Worm (Caenorhabditis elegans): Measurements from ENCODE around the gene C54D10.9.

C54D10.9 gene

ce11 chrV:12414362-12414761 is 32.6 kb upstream of the C54D10.9 start:
- peak; percentile 55 for TF ChIP-seq pqm-1 (tag; optimal IDR thresholded peaks at IDR 0.05)
- TF ChIP-seq elt-2 (tag; optimal IDR thresholded peaks at IDR 0.05): peak; percentile 62
- TF ChIP-seq snpc-4 (tag; optimal IDR thresholded peaks at IDR 0.05): no peak
- TF ChIP-seq skn-1 (tag; optimal IDR thresholded peaks at IDR 0.05): peak; percentile 51
- peak; percentile 15 for TF ChIP-seq pha-4 (tag; optimal IDR thresholded peaks at IDR 0.05)

- TF ChIP-seq elt-1 (tag; optimal IDR thresholded peaks at IDR 0.05) (no peak), ama-1 (optimal IDR thresholded peaks at IDR 0.05) (no peak), fkh-2 (tag; optimal IDR thresholded peaks at IDR 0.05) (no peak), pqm-1 (tag; optimal IDR thresholded peaks at IDR 0.05) (peak; percentile 79), ceh-16 (tag; optimal IDR thresholded peaks at IDR 0.05) (no peak), elt-2 (tag; optimal IDR thresholded peaks at IDR 0.05) (peak; percentile 78), R02D3.7 (tag; optimal IDR thresholded peaks at IDR 0.05) (no peak)
Observed at ce11 chrV:12415656-12416055, 31.3 kb upstream of the C54D10.9 start, which contains the start of gene cdr-2. Gene cdr-2, minus strand, starts transcription at chrV:12415709.

ce11 chrV:12417277-12417676 is 29.7 kb upstream of the C54D10.9 start, which contains the start of gene cdr-3:
Gene cdr-3, minus strand, starts transcription at chrV:12417377.
- TF ChIP-seq unc-62 (GFP tag; optimal IDR thresholded peaks at IDR 0.05): no peak
- TF ChIP-seq zag-1 (tag; optimal IDR thresholded peaks at IDR 0.05): no peak
- no peak for TF ChIP-seq tbx-2 (tag; optimal IDR thresholded peaks at IDR 0.05)
- no peak for TF ChIP-seq lin-39 (tag; optimal IDR thresholded peaks at IDR 0.05)
- TF ChIP-seq ztf-11 (tag; optimal IDR thresholded peaks at IDR 0.05): no peak
- no peak for TF ChIP-seq R02D3.7 (tag; optimal IDR thresholded peaks at IDR 0.05)
- no peak for TF ChIP-seq daf-12 (tag; optimal IDR thresholded peaks at IDR 0.05)
- no peak for TF ChIP-seq nhr-77 (tag; optimal IDR thresholded peaks at IDR 0.05)
- no peak for TF ChIP-seq lsy-12 (tag; optimal IDR thresholded peaks at IDR 0.05)

ce11 chrV:12418292-12418691 is 28.7 kb upstream of the C54D10.9 start, which contains the start of gene C54D10.3:
Gene C54D10.3, plus strand, starts transcription at chrV:12418592.
- TF ChIP-seq elt-2 (tag; optimal IDR thresholded peaks at IDR 0.05) (no peak), aly-2 (tag; optimal IDR thresholded peaks at IDR 0.05) (no peak), nhr-11 (tag; optimal IDR thresholded peaks at IDR 0.05) (no peak), jun-1 (tag; optimal IDR thresholded peaks at IDR 0.05) (no peak), lin-15B (tag; optimal IDR thresholded peaks at IDR 0.05) (no peak), ztf-11 (tag; optimal IDR thresholded peaks at IDR 0.05) (no peak), pqm-1 (tag; optimal IDR thresholded peaks at IDR 0.05) (no peak), ztf-4 (tag; optimal IDR thresholded peaks at IDR 0.05) (no peak), unc-62 (GFP tag; optimal IDR thresholded peaks at IDR 0.05) (no peak), egl-27 (tag; optimal IDR thresholded peaks at IDR 0.05) (no peak), fos-1 (tag; optimal IDR thresholded peaks at IDR 0.05) (no peak), sea-2 (GFP tag; optimal IDR thresholded peaks at IDR 0.05) (no peak), mdl-1 (tag; optimal IDR thresholded peaks at IDR 0.05) (no peak), R02D3.7 (tag; optimal IDR thresholded peaks at IDR 0.05) (no peak), tbx-2 (tag; optimal IDR thresholded peaks at IDR 0.05) (no peak), zag-1 (tag; optimal IDR thresholded peaks at IDR 0.05) (no peak), fkh-2 (tag; optimal IDR thresholded peaks at IDR 0.05) (no peak), nhr-67 (tag; optimal IDR thresholded peaks at IDR 0.05) (no peak), egl-5 (tag; optimal IDR thresholded peaks at IDR 0.05) (no peak), ama-1 (optimal IDR thresholded peaks at IDR 0.05) (no peak)

ce11 chrV:12420843-12421242 is 26.1 kb upstream of the C54D10.9 start, which contains the start of gene C54D10.4:
Gene C54D10.4, minus strand, starts transcription at chrV:12420943.
- TF ChIP-seq daf-12 (tag; optimal IDR thresholded peaks at IDR 0.05): no peak
- no peak for TF ChIP-seq fkh-10 (GFP tag; optimal IDR thresholded peaks at IDR 0.05)
- TF ChIP-seq unc-62 (GFP tag; optimal IDR thresholded peaks at IDR 0.05): no peak
- TF ChIP-seq nhr-77 (tag; optimal IDR thresholded peaks at IDR 0.05): no peak
- TF ChIP-seq elt-2 (tag; optimal IDR thresholded peaks at IDR 0.05): no peak

DNA sequence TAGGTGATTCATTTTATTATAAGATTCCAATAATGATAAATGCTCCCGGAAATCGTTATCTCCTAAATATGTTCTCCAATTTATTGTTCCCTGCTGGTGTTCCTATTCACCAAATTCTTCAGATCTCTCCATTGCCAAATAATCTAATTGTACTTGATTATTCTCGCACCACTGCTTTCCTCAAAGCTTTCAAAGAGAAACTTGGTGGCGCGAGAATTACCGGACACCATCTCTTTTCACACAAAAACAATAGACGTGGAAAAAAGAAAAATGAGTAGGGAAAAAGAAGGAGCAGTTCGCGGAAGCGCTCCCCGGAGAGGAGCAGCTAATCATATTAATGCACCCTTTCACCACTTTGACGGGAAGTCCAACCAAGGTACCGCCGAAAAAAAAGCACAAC is 25.6 kb upstream of the C54D10.9 start:
- TF ChIP-seq daf-12 (tag; optimal IDR thresholded peaks at IDR 0.05) (no peak), ceh-82 (tag; optimal IDR thresholded peaks at IDR 0.05) (no peak), nhr-28 (tag; optimal IDR thresholded peaks at IDR 0.05) (no peak), ZK546.5 (tag; optimal IDR thresholded peaks at IDR 0.05) (no peak), nhr-11 (tag; optimal IDR thresholded peaks at IDR 0.05) (no peak), nhr-25 (tag; optimal IDR thresholded peaks at IDR 0.05) (no peak), jun-1 (tag; optimal IDR thresholded peaks at IDR 0.05) (no peak), pha-4 (tag; optimal IDR thresholded peaks at IDR 0.05) (no peak), tbx-2 (tag; optimal IDR thresholded peaks at IDR 0.05) (no peak), nhr-23 (tag; optimal IDR thresholded peaks at IDR 0.05) (no peak), ceh-28 (tag; optimal IDR thresholded peaks at IDR 0.05) (no peak), nhr-76 (tag; optimal IDR thresholded peaks at IDR 0.05) (no peak), ama-1 (optimal IDR thresholded peaks at IDR 0.05) (no peak), R02D3.7 (tag; optimal IDR thresholded peaks at IDR 0.05) (no peak)

All from whole organism, L3 larva.